Fruit fly (Drosophila melanogaster) Kc167 (cell line): ENCODE measurements around the gene CG18269.

Experiments
- Myc ChIP-seq: fragments of >200 bp; optimal IDR thresholded peaks from 2 replicates; lab custom pipeline; 2017; ENCODE audit warnings: missing external identifiers
- Sin3A ChIP-seq: fragments of >200 bp; optimal IDR thresholded peaks from 2 replicates; lab custom pipeline; 2018; ENCODE audit warnings: missing external identifiers
- h ChIP-seq: fragments of >200 bp; optimal IDR thresholded peaks from 3 replicates; lab custom pipeline; 2018; ENCODE audit warnings: missing external identifiers
- insv ChIP-seq: fragments of >200 bp; optimal IDR thresholded peaks from 3 replicates; lab custom pipeline; 2018; ENCODE audit warnings: missing external identifiers
- psq ChIP-seq: fragments of >200 bp; optimal IDR thresholded peaks from 2 replicates; lab custom pipeline; 2017; ENCODE audit warnings: missing external identifiers
- ttk ChIP-seq: sonication (Bioruptor generic); optimal IDR thresholded peaks from 2 replicates; lab custom pipeline; 2017; ENCODE audit warnings: missing external identifiers

DNA sequence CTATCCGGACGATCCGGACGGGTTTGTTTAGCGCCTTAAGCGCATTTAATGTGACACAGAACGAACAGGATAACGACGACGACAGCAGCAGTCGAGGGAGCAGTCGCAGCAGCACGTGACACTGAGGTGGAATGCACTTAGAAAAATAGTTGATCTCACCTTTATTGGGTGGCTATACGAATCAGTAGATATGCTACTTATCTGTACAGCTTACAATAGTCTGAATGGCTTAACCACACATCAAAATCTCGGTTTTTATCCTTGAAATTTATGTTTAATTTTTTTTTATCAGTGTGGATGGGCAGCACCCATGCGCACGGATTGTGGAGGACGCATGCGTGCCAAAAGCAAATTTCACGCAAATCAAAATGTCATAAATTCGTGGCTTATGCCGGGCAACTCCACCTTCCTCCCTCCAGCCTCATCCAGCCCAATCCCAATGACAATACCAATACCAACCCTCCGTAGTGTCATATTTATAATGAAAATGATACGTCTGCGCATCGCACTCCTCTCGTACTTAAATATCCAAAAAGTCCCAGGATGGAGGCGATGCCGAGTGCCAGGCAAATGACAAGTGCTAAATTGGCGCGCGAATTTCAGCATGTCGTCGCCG is 43.7 kb upstream of the CG18269 start:
- TF ChIP-seq psq (lab: Kevin White, UChicago) (no peak), insv (lab: Kevin White, UChicago) (no peak), Sin3A (lab: Kevin White, UChicago) (no peak), h (lab: Kevin White, UChicago) (no peak), ttk (no peak), Myc (lab: Kevin White, UChicago) (no peak)
